Worm (Caenorhabditis elegans) whole organism, mixed stage, embryonic: ENCODE data around the gene clec-1.

Source experiments
- M03D4.4 ChIP-seq: sonication (generic microtip); optimal IDR thresholded peaks from 2 replicates; lab custom pipeline; 2017; ENCODE audit warnings: mild to moderate bottlenecking, missing genetic modification characterization, missing compliant biosample characterization
- bed-3 ChIP-seq: fragments of 200-800 bp; sonication (Bioruptor generic); optimal IDR thresholded peaks from 3 replicates; lab custom pipeline; 2018; ENCODE audit warnings: mild to moderate bottlenecking, missing genetic modification characterization, moderate library complexity, missing compliant biosample characterization
- ceh-43 ChIP-seq: fragments of 200-800 bp; sonication (Bioruptor generic); optimal IDR thresholded peaks from 2 replicates; lab custom pipeline; 2018; ENCODE audit warnings: mild to moderate bottlenecking, missing genetic modification characterization, moderate library complexity, missing compliant biosample characterization
- ceh-83 ChIP-seq: fragments of 200-800 bp; sonication (Bioruptor generic); optimal IDR thresholded peaks from 2 replicates; lab custom pipeline; 2018; ENCODE audit warnings: mild to moderate bottlenecking, missing genetic modification characterization, missing compliant biosample characterization
- ces-1 ChIP-seq: fragments of 150-350 bp; optimal IDR thresholded peaks from 2 replicates; lab custom pipeline; 2014; ENCODE audit warnings: missing biosample characterization, missing genetic modification reagents, missing genetic modification characterization
- cnd-1 ChIP-seq: fragments of 200-800 bp; sonication (Bioruptor generic); optimal IDR thresholded peaks from 2 replicates; lab custom pipeline; 2018; ENCODE audit warnings: mild to moderate bottlenecking, missing genetic modification characterization, missing compliant biosample characterization
- drap-1 ChIP-seq: fragments of 200-800 bp; sonication (Bioruptor generic); optimal IDR thresholded peaks from 3 replicates; lab custom pipeline; 2018; ENCODE audit warnings: mild to moderate bottlenecking, missing genetic modification characterization, missing compliant biosample characterization
- elt-1 ChIP-seq: sonication (generic microtip); optimal IDR thresholded peaks from 2 replicates; lab custom pipeline; 2017; ENCODE audit warnings: missing genetic modification characterization, mild to moderate bottlenecking, missing compliant biosample characterization, antibody characterized with exemption, moderate library complexity, borderline replicate concordance; ENCODE audit not compliant: insufficient read depth
- elt-3 ChIP-seq: fragments of 150-350 bp; optimal IDR thresholded peaks from 2 replicates; lab custom pipeline; 2014; ENCODE audit warnings: missing biosample characterization, missing genetic modification characterization
- flh-1 ChIP-seq: fragments of 200-800 bp; sonication (Bioruptor generic); optimal IDR thresholded peaks from 2 replicates; lab custom pipeline; 2018; ENCODE audit warnings: mild to moderate bottlenecking, missing genetic modification characterization, moderate library complexity, missing compliant biosample characterization
- ham-2 ChIP-seq: fragments of 200-800 bp; sonication (Bioruptor generic); optimal IDR thresholded peaks from 2 replicates; lab custom pipeline; 2018; ENCODE audit warnings: mild to moderate bottlenecking, missing genetic modification characterization, missing compliant biosample characterization
- hlh-1 ChIP-seq: fragments of 150-350 bp; optimal IDR thresholded peaks from 2 replicates; lab custom pipeline; 2014; ENCODE audit warnings: missing biosample characterization, missing genetic modification reagents, missing genetic modification characterization
- lin-13 ChIP-seq: fragments of 150-350 bp; optimal IDR thresholded peaks from 2 replicates; lab custom pipeline; 2014; ENCODE audit warnings: missing biosample characterization, missing genetic modification characterization
- lin-32 ChIP-seq: fragments of 200-800 bp; sonication (Bioruptor generic); optimal IDR thresholded peaks from 2 replicates; lab custom pipeline; 2018; ENCODE audit warnings: mild to moderate bottlenecking, missing genetic modification characterization, missing compliant biosample characterization
- mab-5 ChIP-seq: fragments of 150-350 bp; optimal IDR thresholded peaks from 2 replicates; lab custom pipeline; 2014; ENCODE audit warnings: missing biosample characterization, missing genetic modification characterization
- mep-1 ChIP-seq: fragments of 150-350 bp; optimal IDR thresholded peaks from 2 replicates; lab custom pipeline; 2017; ENCODE audit warnings: missing biosample characterization, missing genetic modification reagents, missing genetic modification characterization, inconsistent platforms
- mls-2 ChIP-seq: sonication (generic microtip); optimal IDR thresholded peaks from 2 replicates; lab custom pipeline; 2016; ENCODE audit warnings: mild to moderate bottlenecking, missing genetic modification characterization, moderate library complexity, missing compliant biosample characterization
- nhr-12 ChIP-seq: fragments of 150-350 bp; optimal IDR thresholded peaks from 2 replicates; lab custom pipeline; 2014; ENCODE audit warnings: missing biosample characterization, missing genetic modification characterization
- nhr-2 ChIP-seq: fragments of 150-350 bp; optimal IDR thresholded peaks from 2 replicates; lab custom pipeline; 2014; ENCODE audit warnings: missing biosample characterization, missing genetic modification characterization
- nhr-237 ChIP-seq: fragments of 150-350 bp; optimal IDR thresholded peaks from 2 replicates; lab custom pipeline; 2014; ENCODE audit warnings: missing biosample characterization, missing genetic modification characterization
- nhr-28 ChIP-seq: fragments of 150-350 bp; optimal IDR thresholded peaks from 2 replicates; lab custom pipeline; 2014; ENCODE audit warnings: missing biosample characterization, missing genetic modification characterization
- nhr-76 ChIP-seq: sonication (generic microtip); optimal IDR thresholded peaks from 2 replicates; lab custom pipeline; 2017; ENCODE audit warnings: missing biosample characterization, missing genetic modification characterization
- sem-2 ChIP-seq: fragments of 200-800 bp; sonication (Bioruptor generic); optimal IDR thresholded peaks from 2 replicates; lab custom pipeline; 2018; ENCODE audit warnings: mild to moderate bottlenecking, missing genetic modification characterization, missing compliant biosample characterization
- snpc-4 ChIP-seq: fragments of 150-350 bp; optimal IDR thresholded peaks from 2 replicates; lab custom pipeline; 2014; ENCODE audit warnings: missing biosample characterization, missing genetic modification characterization
- sptf-1 ChIP-seq: sonication (generic microtip); optimal IDR thresholded peaks from 2 replicates; lab custom pipeline; 2017; ENCODE audit warnings: mild to moderate bottlenecking, missing genetic modification characterization, moderate library complexity, missing compliant biosample characterization
- tbx-8 ChIP-seq: fragments of 200-800 bp; sonication (Bioruptor generic); optimal IDR thresholded peaks from 2 replicates; lab custom pipeline; 2018; ENCODE audit warnings: mild to moderate bottlenecking, missing genetic modification characterization, moderate library complexity, missing compliant biosample characterization
- unc-120 ChIP-seq: sonication (generic microtip); optimal IDR thresholded peaks from 2 replicates; lab custom pipeline; 2017; ENCODE audit warnings: missing genetic modification characterization, missing compliant biosample characterization; ENCODE audit not compliant: poor library complexity, severe bottlenecking
- unc-39 ChIP-seq: fragments of 150-350 bp; optimal IDR thresholded peaks from 2 replicates; lab custom pipeline; 2014; ENCODE audit warnings: missing biosample characterization, missing genetic modification characterization
- unc-62 ChIP-seq: fragments of 150-350 bp; optimal IDR thresholded peaks from 2 replicates; lab custom pipeline; 2014; ENCODE audit warnings: missing biosample characterization, missing genetic modification reagents, missing genetic modification characterization
- zip-8 ChIP-seq: fragments of 150-350 bp; optimal IDR thresholded peaks from 2 replicates; lab custom pipeline; 2014; ENCODE audit warnings: missing biosample characterization, missing genetic modification characterization
- ztf-11 ChIP-seq: fragments of 150-350 bp; optimal IDR thresholded peaks from 2 replicates; lab custom pipeline; 2014; ENCODE audit warnings: missing biosample characterization, missing genetic modification characterization

The clec-1 gene

DNA sequence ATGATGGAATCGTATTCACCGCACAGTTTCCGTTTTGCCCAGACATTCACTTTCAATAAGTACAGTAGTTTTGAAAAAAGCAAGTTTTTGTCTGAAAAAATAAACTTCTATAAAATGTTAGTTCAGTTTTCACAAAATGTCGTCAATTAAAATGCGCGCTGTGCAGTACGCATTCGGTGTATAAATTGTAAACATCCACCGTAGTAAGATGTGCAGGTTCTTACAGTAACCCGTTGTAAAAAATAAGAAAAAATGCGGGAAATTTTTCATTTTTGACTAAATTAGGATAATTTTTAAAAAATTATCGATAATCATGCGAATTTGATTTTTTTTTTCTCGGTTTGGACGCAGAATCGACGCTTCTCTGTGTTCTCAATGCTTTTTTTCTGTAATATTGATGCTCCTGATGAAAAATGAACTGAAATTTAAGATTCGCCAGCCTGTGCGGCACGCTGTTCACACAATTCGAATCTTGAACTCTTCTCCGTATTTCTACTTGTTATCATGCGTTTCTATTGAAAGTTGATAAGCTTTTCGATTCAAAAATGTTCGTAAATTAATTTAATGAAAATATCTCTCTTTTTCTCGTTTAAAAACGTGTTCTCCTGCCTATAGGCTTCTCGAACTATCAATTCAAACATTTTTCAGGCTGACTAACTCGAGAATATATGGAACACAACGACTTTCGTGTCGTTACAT is 17.4 kb downstream of the clec-1 start, which contains the start of gene rga-3:
TSS of gene rga-3 (plus strand) at position 649 of the 699 bp plus-strand sequence.
- TF ChIP-seq nhr-237 (tag; lab: Kevin White, UChicago) (no peak), tbx-8 (no peak), zip-8 (tag; lab: Kevin White, UChicago) (no peak), nhr-2 (tag; lab: Kevin White, UChicago) (no peak), M03D4.4 (tag; lab: Kevin White, UChicago) (no peak), flh-1 (GFP tag; lab: Kevin White, UChicago) (no peak), ceh-43 (GFP tag; lab: Kevin White, UChicago) (no peak), elt-3 (tag; lab: Kevin White, UChicago) (no peak), bed-3 (no peak), ces-1 (no peak), lin-32 (no peak), ceh-83 (GFP tag; lab: Kevin White, UChicago) (no peak), drap-1 (no peak), mep-1 (no peak), nhr-76 (tag; lab: Kevin White, UChicago) (no peak)

DNA sequence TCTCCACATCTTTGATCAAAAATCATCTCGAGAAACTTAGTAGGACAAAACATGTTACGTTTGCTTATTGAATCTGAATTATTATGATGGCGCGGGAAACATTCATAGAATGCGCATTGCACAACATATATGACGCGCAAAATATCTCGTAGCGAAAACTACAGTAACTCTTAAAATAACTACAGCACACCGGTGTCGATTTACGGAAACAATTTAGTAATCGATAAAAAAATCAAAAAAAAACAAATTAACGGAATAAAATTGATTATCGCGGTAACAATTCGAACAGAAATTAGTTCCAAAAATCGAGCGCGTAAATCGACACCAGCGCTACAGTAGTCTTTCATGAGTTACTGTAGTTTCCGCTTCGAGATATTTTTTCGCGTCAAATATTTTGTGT is 22.1 kb downstream of the clec-1 start:
- TF ChIP-seq tbx-8 = no peak
- no peak for TF ChIP-seq ceh-43 (GFP tag; lab: Kevin White, UChicago)
- TF ChIP-seq drap-1 = no peak
- no peak for TF ChIP-seq nhr-76 (tag; lab: Kevin White, UChicago)
- no peak for TF ChIP-seq bed-3
- TF ChIP-seq sptf-1 = no peak
- no peak for TF ChIP-seq unc-120
- TF ChIP-seq lin-13 (tag; lab: Kevin White, UChicago) = no peak
- TF ChIP-seq hlh-1 = no peak
- no peak for TF ChIP-seq ztf-11 (tag; lab: Kevin White, UChicago)
- no peak for TF ChIP-seq mls-2 (tag; lab: Kevin White, UChicago)
- TF ChIP-seq nhr-12 = no peak
- no peak for TF ChIP-seq nhr-2 (tag; lab: Kevin White, UChicago)

- TF ChIP-seq cnd-1 (tag; lab: Kevin White, UChicago) = no peak
- TF ChIP-seq snpc-4 = no peak
- TF ChIP-seq ceh-43 (GFP tag; lab: Kevin White, UChicago) = no peak
- TF ChIP-seq tbx-8 = no peak
- no peak for TF ChIP-seq sem-2 (GFP tag; lab: Kevin White, UChicago)
- TF ChIP-seq zip-8 (tag; lab: Kevin White, UChicago) = no peak
- no peak for TF ChIP-seq lin-13 (tag; lab: Kevin White, UChicago)
- TF ChIP-seq mab-5 (tag; lab: Kevin White, UChicago) = no peak
- no peak for TF ChIP-seq ham-2 (GFP tag; lab: Kevin White, UChicago)
- no peak for TF ChIP-seq elt-1
- TF ChIP-seq M03D4.4 (tag; lab: Kevin White, UChicago) = no peak
- TF ChIP-seq unc-39 (tag; lab: Kevin White, UChicago) = no peak
- no peak for TF ChIP-seq ces-1
- TF ChIP-seq nhr-12 = no peak
- TF ChIP-seq nhr-2 (tag; lab: Kevin White, UChicago) = no peak
- TF ChIP-seq nhr-28 (tag; lab: Kevin White, UChicago) = no peak
- TF ChIP-seq unc-62 (GFP tag; lab: Kevin White, UChicago) = no peak
These were observed 24.4 kb downstream of the clec-1 start for ce11 chrV:5724395-5724794.

ce11 chrV:5726463-5726862 is 26.5 kb downstream of the clec-1 start, which contains the start of gene K09H11.4:
K09H11.4 (minus strand) TSS chrV:5726563.
- TF ChIP-seq unc-62 (GFP tag; lab: Kevin White, UChicago) (no peak), snpc-4 (no peak), tbx-8 (no peak), nhr-12 (no peak), nhr-2 (tag; lab: Kevin White, UChicago) (no peak), nhr-76 (tag; lab: Kevin White, UChicago) (no peak)

ce11 chrV:5730783-5731182 is 30.8 kb downstream of the clec-1 start, which contains the start of gene K09H11.15:
K09H11.15 (minus strand) TSS chrV:5730883.
- no peak for TF ChIP-seq sem-2 (GFP tag; lab: Kevin White, UChicago)
- no peak for TF ChIP-seq lin-13 (tag; lab: Kevin White, UChicago)
- TF ChIP-seq M03D4.4 (tag; lab: Kevin White, UChicago) = no peak
- TF ChIP-seq drap-1 = no peak
- no peak for TF ChIP-seq nhr-76 (tag; lab: Kevin White, UChicago)
- TF ChIP-seq tbx-8 = no peak
